Worm (Caenorhabditis elegans): ENCODE measurements around the gene hmg-5.

DNA sequence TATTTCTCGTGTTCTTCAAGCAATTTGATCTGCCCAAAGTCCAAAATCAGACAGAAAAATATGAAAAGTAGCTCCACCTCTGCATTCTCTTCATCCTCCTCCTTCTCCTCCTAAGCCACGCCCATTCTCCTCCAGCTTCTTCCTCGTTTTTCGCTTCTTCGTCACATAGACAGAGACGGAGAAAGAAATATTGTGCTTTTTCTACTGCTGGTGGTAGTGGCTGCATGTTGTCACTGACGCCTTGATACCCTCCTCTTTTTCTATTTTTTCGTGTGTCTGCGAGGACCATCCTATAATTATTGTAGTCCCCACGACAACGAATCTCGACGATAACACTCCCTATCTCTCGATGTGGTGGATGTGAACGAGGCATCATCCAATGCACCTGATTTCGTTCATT is 12.6 kb upstream of the hmg-5 start, which contains the start of gene C08G9.1:
- TF ChIP-seq lsy-2 (tag; optimal IDR thresholded peaks at IDR 0.05), result no peak
- no peak for TF ChIP-seq snpc-4 (tag; optimal IDR thresholded peaks at IDR 0.05)
- no peak for TF ChIP-seq nhr-28 (tag; optimal IDR thresholded peaks at IDR 0.05)
- TF ChIP-seq mep-1 (tag; optimal IDR thresholded peaks at IDR 0.05), result no peak
- no peak for TF ChIP-seq nhr-237 (tag; optimal IDR thresholded peaks at IDR 0.05)

All from whole organism, mixed stage, embryonic.